Worm (Caenorhabditis elegans): ENCODE measurements around the gene C34F11.5.
A peak's percentile ranks its signal among the peaks of the same experiment; 100 is the strongest.
"Not testable (repeated sequence)": the region's sequence is repeated elsewhere in the genome, so short reads cannot be mapped to it uniquely, and the experiment has no call there.

Gene C34F11.5

DNA sequence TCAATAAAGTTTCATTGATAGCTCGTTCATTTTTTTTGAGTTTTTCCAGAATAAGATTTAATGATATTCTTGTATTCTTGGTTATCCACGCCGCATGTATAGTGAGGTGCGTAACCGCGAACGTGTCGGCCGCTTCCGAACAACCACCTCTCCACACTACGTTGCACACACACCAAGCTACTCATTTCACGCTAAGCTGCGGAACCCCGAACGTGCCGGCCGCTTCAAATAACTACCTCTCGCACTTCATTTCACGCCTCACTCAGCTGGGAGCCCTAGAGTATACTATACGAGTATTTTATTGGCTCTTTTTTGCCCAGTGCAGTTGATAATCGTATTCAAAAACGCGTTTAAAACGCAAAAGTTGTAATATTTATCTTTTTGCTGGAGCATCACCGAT lies 4.6 kb downstream of the C34F11.5 start:
- TF ChIP-seq hmg-1.2 (GFP tag; IDR thresholded peaks at IDR 0.05) (peak; percentile 68), lsl-1 (GFP tag; optimal IDR thresholded peaks at IDR 0.05) (peak; percentile 8), snpc-3.4 (tag; optimal IDR thresholded peaks at IDR 0.05) (peak; percentile 66), snpc-1.1 (tag; optimal IDR thresholded peaks at IDR 0.05; ENCODE audit: insufficient read depth) (peak; percentile 87), snpc-4 (tag; optimal IDR thresholded peaks at IDR 0.05) (peak; percentile 37 to 95 (median 80))
- not testable (repeated sequence) for TF ChIP-seq snpc-4 (GFP tag; optimal IDR thresholded peaks at IDR 0.05)

DNA sequence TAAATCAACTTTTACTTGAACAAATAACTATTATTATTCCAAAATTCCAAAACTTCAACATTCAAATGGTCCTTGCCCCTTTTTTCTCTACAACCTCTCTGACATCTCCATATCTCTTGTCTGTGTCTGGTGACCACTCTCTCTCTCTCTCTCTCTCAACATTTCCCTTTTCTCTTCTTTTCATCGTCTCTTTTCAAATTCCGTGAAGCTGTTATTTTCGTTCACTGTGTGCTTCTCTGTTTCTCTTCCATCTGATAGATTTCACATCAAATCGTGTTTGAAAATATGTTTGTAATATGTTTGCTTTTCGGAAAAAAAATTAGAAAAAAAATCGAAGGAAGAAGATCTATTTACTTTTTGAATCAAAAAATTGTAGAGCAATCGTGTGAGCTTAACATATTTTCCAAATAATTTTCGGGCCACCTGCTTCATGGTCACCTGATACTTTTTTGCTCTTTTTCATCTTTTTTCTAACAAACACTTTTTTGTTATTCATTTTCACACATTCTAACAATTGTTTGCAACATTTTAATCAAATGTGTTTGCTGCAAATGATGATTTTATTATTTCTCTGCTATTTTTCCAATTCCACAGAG lies 5.5 kb downstream of the C34F11.5 start:
- TF ChIP-seq attf-5 (GFP tag; optimal IDR thresholded peaks at IDR 0.05) (peak; percentile 12), repo-1 (tag; optimal IDR thresholded peaks at IDR 0.05) (no peak), F39B2.1 (GFP tag; IDR thresholded peaks at IDR 0.05) (no peak), pbrm-1 (GFP tag; IDR thresholded peaks at IDR 0.05) (no peak), lsl-1 (GFP tag; optimal IDR thresholded peaks at IDR 0.05) (no peak), ets-4 (GFP tag; optimal IDR thresholded peaks at IDR 0.05) (no peak), nhr-179 (tag; optimal IDR thresholded peaks at IDR 0.05) (no peak), lin-26 (GFP tag; IDR thresholded peaks at IDR 0.05) (no peak), ZK185.1 (tag; optimal IDR thresholded peaks at IDR 0.05; ENCODE audit: poor library complexity, severe bottlenecking) (peak; percentile 0), hmg-1.2 (GFP tag; IDR thresholded peaks at IDR 0.05) (peak; percentile 39; the same call in 1 of the 2 replicates), efl-1 (GFP tag; optimal IDR thresholded peaks at IDR 0.05) (no peak)

DNA sequence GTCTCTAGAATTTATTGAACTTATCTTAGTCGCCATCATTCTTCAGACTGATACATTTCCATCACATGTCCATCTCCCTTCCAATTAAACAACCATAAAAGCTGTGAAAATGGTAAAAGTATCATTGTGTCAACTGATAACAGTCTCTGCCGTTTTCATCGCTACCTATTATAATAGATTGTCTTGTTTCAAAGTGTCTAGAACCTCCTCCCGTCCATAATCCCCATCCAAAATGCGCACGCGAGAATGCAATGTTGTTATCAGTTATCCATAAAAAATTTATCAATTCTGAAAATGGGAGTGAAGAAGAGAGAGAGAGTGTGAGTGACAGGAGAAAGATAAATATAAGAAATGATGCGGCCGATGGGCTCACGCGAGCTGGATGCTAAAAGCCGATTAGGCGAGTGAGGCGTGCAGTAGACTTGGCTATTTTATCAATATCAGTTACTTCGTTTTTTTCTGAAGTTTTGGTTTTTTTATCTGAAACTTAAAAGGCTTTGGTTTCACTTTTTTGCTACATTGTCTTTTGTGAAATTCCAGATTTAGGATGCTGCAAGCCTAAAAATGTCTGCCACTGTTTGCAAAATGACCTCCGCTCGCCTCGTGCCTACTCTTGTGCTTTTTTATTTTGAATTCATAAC lies 6.4 kb downstream of the C34F11.5 start:
- TF ChIP-seq lin-35 (GFP tag; optimal IDR thresholded peaks at IDR 0.05) (no peak), ets-4 (GFP tag; optimal IDR thresholded peaks at IDR 0.05) (peak; percentile 39), ZK185.1 (tag; optimal IDR thresholded peaks at IDR 0.05; ENCODE audit: poor library complexity, severe bottlenecking) (no peak), snpc-3.4 (tag; optimal IDR thresholded peaks at IDR 0.05) (no peak), cebp-1 (GFP tag; IDR thresholded peaks at IDR 0.05) (no peak), cebp-1 (tag; optimal IDR thresholded peaks at IDR 0.05) (peak; percentile 48), hrde-1 (tag; optimal IDR thresholded peaks at IDR 0.05; ENCODE audit: borderline replicate concordance) (no peak), sptf-2 (GFP tag; optimal IDR thresholded peaks at IDR 0.05) (no peak), madf-3 (GFP tag; IDR thresholded peaks at IDR 0.05) (no peak), nhr-80 (tag; optimal IDR thresholded peaks at IDR 0.05) (peak; percentile 96), madf-6 (GFP tag; IDR thresholded peaks at IDR 0.05) (no peak), lsy-27 (tag; optimal IDR thresholded peaks at IDR 0.05; ENCODE audit: borderline replicate concordance, insufficient read depth) (no peak), rpc-1 (optimal IDR thresholded peaks at IDR 0.05) (no peak), rpc-1 (tag; optimal IDR thresholded peaks at IDR 0.05) (no peak), tlf-1 (GFP tag; optimal IDR thresholded peaks at IDR 0.05) (peak; percentile 15), F52B5.7 (tag; optimal IDR thresholded peaks at IDR 0.05) (no peak), tbp1 (GFP tag; optimal IDR thresholded peaks at IDR 0.05) (peak; percentile 40), pbrm-1 (GFP tag; IDR thresholded peaks at IDR 0.05) (no peak), unc-62 (GFP tag; optimal IDR thresholded peaks at IDR 0.05) (peak; percentile 63), lin-40 (tag; optimal IDR thresholded peaks at IDR 0.05) (peak; percentile 56), madf-10 (tag; optimal IDR thresholded peaks at IDR 0.05) (peak; percentile 42), attf-3 (GFP tag; conservative IDR thresholded peaks at IDR 0.05) (no peak), Y56A3A.18 (GFP tag; IDR thresholded peaks at IDR 0.05) (no peak), F10E7.11 (tag; optimal IDR thresholded peaks at IDR 0.05) (no peak), ztf-3 (GFP tag; optimal IDR thresholded peaks at IDR 0.05) (no peak), akir-1 (GFP tag; optimal IDR thresholded peaks at IDR 0.05) (no peak), let-526 (GFP tag; IDR thresholded peaks at IDR 0.05) (no peak), nhr-90 (tag; optimal IDR thresholded peaks at IDR 0.05) (peak; percentile 57), T07F8.4 (tag; optimal IDR thresholded peaks at IDR 0.05) (no peak), egl-18 (GFP tag; IDR thresholded peaks at IDR 0.05) (no peak), nhr-120 (GFP tag; IDR thresholded peaks at IDR 0.05) (no peak), atf-7 (tag; optimal IDR thresholded peaks at IDR 0.05) (peak; percentile 84)
